Worm (Caenorhabditis elegans) whole organism, L1 larva: ENCODE results near the gene oma-1.

Source experiments
- C16A3.4 ChIP-seq: fragments of 150-350 bp; optimal IDR thresholded peaks from 2 replicates; lab custom pipeline; 2014; ENCODE audit warnings: missing biosample characterization, missing genetic modification characterization
- ama-1 ChIP-seq: fragments of 150-350 bp; optimal IDR thresholded peaks from 2 replicates; lab custom pipeline; 2014
- elt-3 ChIP-seq, 6 experiments: fragments of 150-350 bp in 1 of 6; sonication (generic microtip); optimal IDR thresholded peaks; 2 replicates each; lab custom pipeline; 2017 to 2018; ENCODE audit warnings: missing biosample characterization in 6 of 6, missing genetic modification characterization in 6 of 6, inconsistent platforms in 1 of 6
- lin-35 ChIP-seq, 2 experiments: fragments of 150-350 bp; optimal IDR thresholded peaks; 2 replicates each; lab custom pipeline; 2014; ENCODE audit warnings: missing biosample characterization in 2 of 2, missing genetic modification characterization in 2 of 2, missing genetic modification reagents in 2 of 2
- lir-3 ChIP-seq: sonication (generic microtip); optimal IDR thresholded peaks from 2 replicates; lab custom pipeline; 2016; ENCODE audit warnings: mild to moderate bottlenecking, missing genetic modification characterization, moderate library complexity, missing compliant biosample characterization; ENCODE audit not compliant: poor library complexity
- nhr-20 ChIP-seq: sonication (generic microtip); optimal IDR thresholded peaks from 2 replicates; lab custom pipeline; 2016; ENCODE audit warnings: mild to moderate bottlenecking, missing genetic modification characterization, missing compliant biosample characterization
- nhr-28 ChIP-seq: fragments of 150-350 bp; optimal IDR thresholded peaks from 2 replicates; lab custom pipeline; 2014; ENCODE audit warnings: missing biosample characterization, missing genetic modification characterization
- nhr-76 ChIP-seq: sonication (generic microtip); optimal IDR thresholded peaks from 2 replicates; lab custom pipeline; 2017; ENCODE audit warnings: missing biosample characterization, missing genetic modification characterization

DNA sequence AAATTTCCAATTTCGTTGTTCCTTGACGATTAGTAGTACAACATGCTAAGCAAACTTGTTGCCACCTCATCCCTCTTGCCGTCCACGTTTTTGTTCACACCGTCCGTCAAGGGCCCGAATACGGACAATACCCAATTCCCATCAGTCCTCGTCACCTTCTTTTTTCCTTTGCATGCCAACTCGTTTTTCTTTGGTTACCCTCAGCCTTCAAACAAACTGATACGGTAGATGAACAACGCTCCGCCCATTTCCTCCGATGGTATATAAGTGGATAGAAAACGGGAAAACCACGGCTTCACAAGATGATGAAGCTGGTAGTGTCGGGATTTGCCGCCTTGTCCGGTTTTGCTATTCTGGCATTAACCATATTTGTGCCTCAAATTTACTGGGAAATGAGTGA, 40.9 kb upstream of the oma-1 start, which contains the start of gene col-118:
- no peak for TF ChIP-seq nhr-76 (tag; lab: Kevin White, UChicago)
- no peak for TF ChIP-seq elt-3 (tag; optimal IDR thresholded peaks at IDR 0.05; lab: Kevin White, UChicago)
- TF ChIP-seq nhr-28 (tag; lab: Kevin White, UChicago): no peak
- TF ChIP-seq nhr-20: no peak
- TF ChIP-seq ama-1: no peak
- no peak for TF ChIP-seq lin-35 (GFP tag; optimal IDR thresholded peaks at IDR 0.05; lab: Kevin White, UChicago)
- no peak for TF ChIP-seq C16A3.4 (tag; lab: Kevin White, UChicago)
- TF ChIP-seq lir-3: no peak
